Worm (Caenorhabditis elegans) whole organism, midembryonic: ENCODE results near the gene Y69A2AR.12.

Source experiments
- T22C8.4 ChIP-seq: fragments of 200-800 bp; sonication (Bioruptor generic); IDR thresholded peaks from 2 replicates; pipeline ENCODE4 v1.3.6; 2022; ENCODE audit warnings: missing genetic modification characterization, missing compliant biosample characterization
- cog-1 ChIP-seq: sonication (generic microtip); optimal IDR thresholded peaks from 2 replicates; lab custom pipeline; 2016; ENCODE audit warnings: missing genetic modification characterization, missing compliant biosample characterization
- med-1 ChIP-seq: sonication (generic microtip); optimal IDR thresholded peaks from 2 replicates; lab custom pipeline; 2017; ENCODE audit warnings: missing genetic modification characterization, mild to moderate bottlenecking, missing compliant biosample characterization, antibody characterized with exemption, missing genetic modification reagents; ENCODE audit not compliant: insufficient read depth
- ref-1 ChIP-seq: fragments of 200-800 bp; sonication (Bioruptor generic); conservative IDR thresholded peaks from 2 replicates; pipeline ENCODE4 v1.3.6; 2022; ENCODE audit warnings: missing genetic modification reagents, missing genetic modification characterization, missing compliant biosample characterization
- tab-1 ChIP-seq: fragments of 200-800 bp; sonication (Bioruptor generic); IDR thresholded peaks from 2 replicates; pipeline ENCODE4 v1.3.6; 2022; ENCODE audit warnings: missing genetic modification characterization, missing compliant biosample characterization
- ztf-29 ChIP-seq: fragments of 200-800 bp; sonication (Bioruptor generic); IDR thresholded peaks from 2 replicates; pipeline ENCODE4 v1.3.6; 2022; ENCODE audit warnings: missing genetic modification reagents, missing genetic modification characterization, missing compliant biosample characterization

ce11 chrIV:2526836-2527235 is 41.6 kb upstream of the Y69A2AR.12 start:
- TF ChIP-seq cog-1 (no peak), ref-1 (no peak), med-1 (no peak), tab-1 (GFP tag; lab: Robert Waterston, UW) (no peak), T22C8.4 (GFP tag; lab: Robert Waterston, UW) (peak; percentile 79), ztf-29 (GFP tag; lab: Robert Waterston, UW) (no peak)
